Fruit fly (Drosophila melanogaster) whole organism: ENCODE data around the gene MED1.

Experiments
- pan ChIP-seq: fragments of >200 bp; optimal IDR thresholded peaks from 2 replicates; lab custom pipeline; 2017
- psq ChIP-seq: fragments of >200 bp; optimal IDR thresholded peaks from 2 replicates; lab custom pipeline; 2017
- usp ChIP-seq: fragments of >200 bp; optimal IDR thresholded peaks from 2 replicates; lab custom pipeline; 2017; ENCODE audit warnings: missing biosample characterization, missing genetic modification characterization, mixed read lengths

- TF ChIP-seq pan (lab: Kevin White, UChicago) (no peak), usp (GFP tag; lab: Kevin White, UChicago) (no peak), psq (lab: Kevin White, UChicago) (no peak)
Observed at dm6 chr3L:21602275-21602674, 32.0 kb downstream of the MED1 start.
